Worm (Caenorhabditis elegans) whole organism, early embryonic: ENCODE results near the gene F49F1.10.

Experiments
- aly-1 ChIP-seq: sonication (generic microtip); optimal IDR thresholded peaks from 2 replicates; lab custom pipeline; 2016; ENCODE audit warnings: missing genetic modification characterization, missing compliant biosample characterization
- ceh-36 ChIP-seq: sonication (generic microtip); optimal IDR thresholded peaks from 2 replicates; lab custom pipeline; 2016; ENCODE audit warnings: missing genetic modification characterization, inconsistent platforms, missing compliant biosample characterization
- flt-1 ChIP-seq: fragments of 200-800 bp; sonication (Bioruptor generic); IDR thresholded peaks from 2 replicates; pipeline ENCODE4 v1.3.6; 2022; ENCODE audit warnings: missing genetic modification characterization, missing compliant biosample characterization
- hmg-4 ChIP-seq: fragments of 200-800 bp; sonication (Bioruptor generic); optimal IDR thresholded peaks from 2 replicates; lab custom pipeline; 2018; ENCODE audit warnings: mild to moderate bottlenecking, missing genetic modification characterization, missing compliant biosample characterization
- tbx-37 ChIP-seq: fragments of 200-800 bp; sonication (Bioruptor generic); conservative IDR thresholded peaks from 2 replicates; pipeline ENCODE4 v1.3.6; 2022; ENCODE audit warnings: missing genetic modification reagents, missing genetic modification characterization, missing compliant biosample characterization
- tra-4 ChIP-seq: sonication (generic microtip); optimal IDR thresholded peaks from 2 replicates; lab custom pipeline; 2017; ENCODE audit warnings: missing genetic modification characterization, missing compliant biosample characterization

DNA sequence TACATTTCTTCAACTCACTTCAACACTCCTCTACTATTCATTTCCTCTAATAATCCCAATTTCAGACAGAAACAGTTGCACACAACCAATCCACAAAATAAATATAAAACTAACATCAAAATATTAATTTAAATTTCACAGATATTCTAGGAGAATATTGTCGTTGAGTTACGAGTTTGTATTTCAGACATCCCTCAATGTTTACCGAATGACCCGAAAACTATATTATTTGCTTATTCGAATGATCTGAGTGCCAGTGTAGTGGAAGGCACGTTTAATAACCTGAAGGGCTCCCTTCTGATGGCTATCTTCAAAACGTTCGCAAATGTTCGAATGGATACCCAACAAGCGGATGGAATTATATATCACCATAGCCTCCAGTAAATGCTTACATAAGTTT is 5.9 kb upstream of the F49F1.10 start, which contains the start of gene R07C12.3:
- TF ChIP-seq ceh-36 (tag; lab: Kevin White, UChicago) (no peak), tra-4 (tag; lab: Kevin White, UChicago) (no peak), aly-1 (no peak), flt-1 (GFP tag; lab: Robert Waterston, UW) (no peak), hmg-4 (GFP tag; lab: Kevin White, UChicago) (no peak), tbx-37 (GFP tag; lab: Robert Waterston, UW) (no peak)
